Fruit fly (Drosophila melanogaster): ENCODE measurements around the gene CG31244.

DNA sequence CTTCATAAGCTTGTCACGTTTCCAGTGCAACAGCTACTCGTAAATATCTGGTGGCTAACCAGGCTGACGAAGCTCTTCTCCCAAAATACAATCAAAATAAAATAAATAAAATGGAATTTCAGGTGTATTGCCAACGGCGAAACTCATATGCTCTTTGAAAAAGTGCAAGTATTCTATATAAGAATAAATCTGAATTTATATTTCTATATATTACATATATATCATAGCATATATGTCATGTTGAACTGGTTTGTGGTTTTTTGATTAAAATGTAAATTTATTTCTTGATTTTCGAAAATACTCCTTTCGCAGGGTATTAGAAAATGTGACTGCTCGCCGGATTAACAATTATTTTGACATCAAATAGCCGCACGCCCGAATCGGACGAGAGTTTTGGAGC is 50.7 kb downstream of the CG31244 start:
- no peak for TF ChIP-seq Pif1A (GFP tag; optimal IDR thresholded peaks at IDR 0.05)
- no peak for TF ChIP-seq Pif1B (GFP tag; optimal IDR thresholded peaks at IDR 0.05)
- no peak for TF ChIP-seq CG13204 (GFP tag; optimal IDR thresholded peaks at IDR 0.05)
- TF ChIP-seq CG14655 (GFP tag; optimal IDR thresholded peaks at IDR 0.05), result no peak
- no peak for TF ChIP-seq CG17806 (tag; optimal IDR thresholded peaks at IDR 0.05)
- no peak for TF ChIP-seq EcR (GFP tag; optimal IDR thresholded peaks at IDR 0.05)
